Worm (Caenorhabditis elegans): ENCODE measurements around the gene F13H10.6.

ce11 chrIV:11022303-11022702 lies 13.2 kb downstream of the F13H10.6 start, which contains the start of gene alh-3:
- TF ChIP-seq ceh-28 (tag; optimal IDR thresholded peaks at IDR 0.05) = no peak
- TF ChIP-seq unc-62 (GFP tag; optimal IDR thresholded peaks at IDR 0.05) = no peak
- no peak for TF ChIP-seq lin-39 (tag; optimal IDR thresholded peaks at IDR 0.05)
- TF ChIP-seq lsy-12 (tag; optimal IDR thresholded peaks at IDR 0.05) = no peak
- no peak for TF ChIP-seq nhr-11 (tag; optimal IDR thresholded peaks at IDR 0.05)
- TF ChIP-seq R02D3.7 (tag; optimal IDR thresholded peaks at IDR 0.05) = no peak
- no peak for TF ChIP-seq elt-2 (tag; optimal IDR thresholded peaks at IDR 0.05)
- no peak for TF ChIP-seq fos-1 (tag; optimal IDR thresholded peaks at IDR 0.05)
- no peak for TF ChIP-seq mdl-1 (tag; optimal IDR thresholded peaks at IDR 0.05)
- TF ChIP-seq daf-12 (tag; optimal IDR thresholded peaks at IDR 0.05) = no peak
- TF ChIP-seq nfya-1 (tag; optimal IDR thresholded peaks at IDR 0.05; ENCODE audit: insufficient read depth) = no peak
- no peak for TF ChIP-seq snpc-4 (tag; optimal IDR thresholded peaks at IDR 0.05)
